Worm (Caenorhabditis elegans) whole organism, early embryonic: ENCODE results near the gene egl-36.

Experiments used
- F13C5.2 ChIP-seq: sonication (generic microtip); optimal IDR thresholded peaks from 2 replicates; lab custom pipeline; 2017; ENCODE audit warnings: mild to moderate bottlenecking, missing genetic modification characterization, inconsistent platforms, missing compliant biosample characterization
- ama-1 ChIP-seq: fragments of 150-350 bp; optimal IDR thresholded peaks from 2 replicates; lab custom pipeline; 2014
- ceh-13 ChIP-seq: fragments of 200-800 bp; sonication (Bioruptor generic); optimal IDR thresholded peaks from 2 replicates; lab custom pipeline; 2018; ENCODE audit warnings: mild to moderate bottlenecking, missing genetic modification characterization, missing compliant biosample characterization
- ceh-36 ChIP-seq: sonication (generic microtip); optimal IDR thresholded peaks from 2 replicates; lab custom pipeline; 2016; ENCODE audit warnings: missing genetic modification characterization, inconsistent platforms, missing compliant biosample characterization
- ets-7 ChIP-seq: sonication (generic microtip); optimal IDR thresholded peaks from 2 replicates; lab custom pipeline; 2016; ENCODE audit warnings: missing genotype, missing genetic modification characterization, missing compliant biosample characterization
- flt-1 ChIP-seq: fragments of 200-800 bp; sonication (Bioruptor generic); IDR thresholded peaks from 2 replicates; pipeline ENCODE4 v1.3.6; 2022; ENCODE audit warnings: missing genetic modification characterization, missing compliant biosample characterization
- hmbx-1 ChIP-seq: sonication (generic microtip); optimal IDR thresholded peaks from 2 replicates; lab custom pipeline; 2016; ENCODE audit warnings: mild to moderate bottlenecking, missing genetic modification characterization, missing compliant biosample characterization
- hmg-4 ChIP-seq: fragments of 200-800 bp; sonication (Bioruptor generic); optimal IDR thresholded peaks from 2 replicates; lab custom pipeline; 2018; ENCODE audit warnings: mild to moderate bottlenecking, missing genetic modification characterization, missing compliant biosample characterization
- hnd-1 ChIP-seq: sonication (generic microtip); optimal IDR thresholded peaks from 2 replicates; lab custom pipeline; 2016; ENCODE audit warnings: missing genetic modification characterization, missing compliant biosample characterization
- sea-1 ChIP-seq: fragments of 200-800 bp; sonication (Bioruptor generic); conservative IDR thresholded peaks from 2 replicates; pipeline ENCODE4 v1.3.6; 2022; ENCODE audit warnings: missing genetic modification characterization, missing compliant biosample characterization
- tbx-11 ChIP-seq: fragments of 200-800 bp; sonication (Bioruptor generic); IDR thresholded peaks from 2 replicates; pipeline ENCODE4 v1.3.6; 2022; ENCODE audit warnings: missing genetic modification characterization, missing compliant biosample characterization
- tra-4 ChIP-seq: sonication (generic microtip); optimal IDR thresholded peaks from 2 replicates; lab custom pipeline; 2017; ENCODE audit warnings: missing genetic modification characterization, missing compliant biosample characterization

- TF ChIP-seq F13C5.2 (tag; lab: Kevin White, UChicago) (no peak), hnd-1 (tag; lab: Kevin White, UChicago) (no peak), ets-7 (no peak), tbx-11 (no peak), sea-1 (no peak), ama-1 (lab: Kevin White, UChicago) (no peak), ceh-13 (no peak), hmbx-1 (no peak), ceh-36 (no peak), tra-4 (no peak), flt-1 (GFP tag; lab: Robert Waterston, UW) (no peak), hmg-4 (GFP tag; lab: Kevin White, UChicago) (no peak)
Observed at ce11 chrX:10727696-10728095, 6.4 kb upstream of the egl-36 start.
